Worm (Caenorhabditis elegans) whole organism, L4 larva: ENCODE results near the gene C09H10.5.
A peak's percentile ranks its signal among the peaks of the same experiment; 100 is the strongest.

Source experiments
- T26A8.4 ChIP-seq: fragments of 200-800 bp; sonication (Bioruptor generic); IDR thresholded peaks from 2 replicates; pipeline ENCODE4 v1.3.6; 2022; ENCODE audit warnings: missing genetic modification characterization, missing compliant biosample characterization
- Y48G9A.11 ChIP-seq: fragments of 200-800 bp; sonication (Bioruptor generic); IDR thresholded peaks from 2 replicates; pipeline ENCODE4 v1.3.6; 2022; ENCODE audit warnings: missing genetic modification reagents, missing genetic modification characterization, missing compliant biosample characterization
- ZK546.5 ChIP-seq, 2 experiments: sonication (generic microtip); optimal IDR thresholded peaks; 2 replicates each; lab custom pipeline; 2017; ENCODE audit warnings: missing biosample characterization in 2 of 2, missing genetic modification characterization in 2 of 2
- aha-1 ChIP-seq: fragments of 150-350 bp; peaks from one replicate; lab custom pipeline; 2014; ENCODE audit warnings: missing biosample characterization, missing genetic modification characterization
- aly-2 ChIP-seq: sonication (generic microtip); optimal IDR thresholded peaks from 2 replicates; lab custom pipeline; 2018; ENCODE audit warnings: missing biosample characterization, missing genetic modification characterization
- ceh-62 ChIP-seq: sonication (generic microtip); optimal IDR thresholded peaks from 2 replicates; lab custom pipeline; 2017; ENCODE audit warnings: missing biosample characterization, missing genetic modification characterization
- ctbp-1 ChIP-seq: fragments of 200-800 bp; sonication (Bioruptor generic); IDR thresholded peaks from 2 replicates; pipeline ENCODE4 v1.3.6; 2022; ENCODE audit warnings: missing genetic modification reagents, missing genetic modification characterization, missing compliant biosample characterization
- daf-12 ChIP-seq: fragments of 150-350 bp; optimal IDR thresholded peaks from 2 replicates; lab custom pipeline; 2014; ENCODE audit warnings: missing biosample characterization, missing genetic modification reagents, missing genetic modification characterization
- daf-16 ChIP-seq, 3 experiments: sonication (generic microtip); optimal IDR thresholded peaks; 2 replicates each; lab custom pipeline; 2016 to 2017; ENCODE audit warnings: missing genetic modification characterization in 3 of 3, missing genetic modification reagents in 3 of 3, mild to moderate bottlenecking in 2 of 3, missing compliant biosample characterization in 2 of 3, missing biosample characterization in 1 of 3, moderate library complexity in 1 of 3
- dmd-6 ChIP-seq: fragments of 200-800 bp; sonication (Bioruptor generic); IDR thresholded peaks from 2 replicates; pipeline ENCODE4 v1.3.6; 2022; ENCODE audit warnings: missing genetic modification reagents, missing genetic modification characterization, missing compliant biosample characterization
- dmd-8 ChIP-seq: fragments of 200-800 bp; sonication (Bioruptor generic); IDR thresholded peaks from 2 replicates; pipeline ENCODE4 v1.3.6; 2022; ENCODE audit warnings: missing genetic modification characterization, missing compliant biosample characterization
- dmd-9 ChIP-seq: fragments of 200-800 bp; sonication (Bioruptor generic); IDR thresholded peaks from 2 replicates; pipeline ENCODE4 v1.3.6; 2022; ENCODE audit warnings: missing genetic modification reagents, missing genetic modification characterization, missing compliant biosample characterization
- dpl-1 ChIP-seq: fragments of 150-350 bp; optimal IDR thresholded peaks from 2 replicates; lab custom pipeline; 2014; ENCODE audit warnings: missing biosample characterization, missing genetic modification reagents, missing genetic modification characterization
- dve-1 ChIP-seq: sonication (generic microtip); optimal IDR thresholded peaks from 2 replicates; lab custom pipeline; 2017; ENCODE audit warnings: antibody characterized with exemption, mild to moderate bottlenecking, missing genetic modification characterization, missing compliant biosample characterization; ENCODE audit not compliant: insufficient read depth
- egl-43 ChIP-seq: fragments of 200-800 bp; sonication (Bioruptor generic); IDR thresholded peaks from 2 replicates; pipeline ENCODE4 v1.3.6; 2022; ENCODE audit warnings: missing genetic modification reagents, missing genetic modification characterization, missing compliant biosample characterization
- gei-8 ChIP-seq: fragments of 200-800 bp; sonication (Bioruptor generic); optimal IDR thresholded peaks from 2 replicates; lab custom pipeline; 2018; ENCODE audit warnings: mild to moderate bottlenecking, missing genetic modification characterization, missing compliant biosample characterization
- hlh-11 ChIP-seq: fragments of 200-800 bp; sonication (Bioruptor generic); optimal IDR thresholded peaks from 2 replicates; lab custom pipeline; 2018; ENCODE audit warnings: mild to moderate bottlenecking, missing genetic modification characterization, missing compliant biosample characterization
- hlh-30 ChIP-seq: sonication (generic microtip); optimal IDR thresholded peaks from 2 replicates; lab custom pipeline; 2017; ENCODE audit warnings: antibody characterized with exemption, mild to moderate bottlenecking, missing genetic modification characterization, missing compliant biosample characterization; ENCODE audit not compliant: insufficient read depth
- lin-1 ChIP-seq: fragments of 200-800 bp; sonication (Bioruptor generic); IDR thresholded peaks from 2 replicates; pipeline ENCODE4 v1.3.6; 2022; ENCODE audit warnings: missing genetic modification reagents, missing genetic modification characterization, missing compliant biosample characterization
- lir-3 ChIP-seq: sonication (generic microtip); optimal IDR thresholded peaks from 2 replicates; lab custom pipeline; 2016; ENCODE audit warnings: mild to moderate bottlenecking, missing genetic modification characterization, missing compliant biosample characterization
- lsy-2 ChIP-seq, 2 experiments: fragments of 150-350 bp in 1 of 2; sonication (generic microtip) in 1 of 2; optimal IDR thresholded peaks; 2 replicates each; lab custom pipeline; 2014 to 2017; ENCODE audit warnings: missing biosample characterization in 2 of 2, missing genetic modification characterization in 2 of 2
- mdl-1 ChIP-seq, 2 experiments: fragments of 150-350 bp in 1 of 2; sonication (generic microtip) in 1 of 2; optimal IDR thresholded peaks; 2 replicates each; lab custom pipeline; 2014 to 2017; ENCODE audit warnings: missing biosample characterization in 2 of 2, missing genetic modification characterization in 2 of 2
- mdt-29 ChIP-seq: fragments of 200-800 bp; sonication (Bioruptor generic); IDR thresholded peaks from 2 replicates; pipeline ENCODE4 v1.3.6; 2022; ENCODE audit warnings: missing genetic modification reagents, missing genetic modification characterization, missing compliant biosample characterization
- mes-2 ChIP-seq: sonication (generic microtip); optimal IDR thresholded peaks from 2 replicates; lab custom pipeline; 2016; ENCODE audit warnings: missing genotype, mild to moderate bottlenecking, missing genetic modification characterization, missing compliant biosample characterization; ENCODE audit not compliant: poor library complexity, severe bottlenecking
- nhr-11 ChIP-seq: fragments of 150-350 bp; optimal IDR thresholded peaks from 2 replicates; lab custom pipeline; 2014; ENCODE audit warnings: missing biosample characterization, missing genetic modification characterization
- nhr-25 ChIP-seq: sonication (generic microtip); optimal IDR thresholded peaks from 2 replicates; lab custom pipeline; 2017; ENCODE audit warnings: missing genetic modification characterization, mild to moderate bottlenecking, missing compliant biosample characterization, antibody characterized with exemption, moderate library complexity, borderline replicate concordance; ENCODE audit not compliant: insufficient read depth
- nhr-41 ChIP-seq: fragments of 200-800 bp; sonication (Bioruptor generic); IDR thresholded peaks from 2 replicates; pipeline ENCODE4 v1.3.6; 2022; ENCODE audit warnings: missing genetic modification reagents, missing genetic modification characterization, missing compliant biosample characterization
- nhr-6 ChIP-seq: fragments of 150-350 bp; optimal IDR thresholded peaks from 2 replicates; lab custom pipeline; 2014; ENCODE audit warnings: missing biosample characterization, missing genetic modification characterization
- nhr-77 ChIP-seq: fragments of 150-350 bp; optimal IDR thresholded peaks from 2 replicates; lab custom pipeline; 2014; ENCODE audit warnings: missing biosample characterization, missing genetic modification characterization
- php-3 ChIP-seq: fragments of 200-800 bp; sonication (Bioruptor generic); IDR thresholded peaks from 2 replicates; pipeline ENCODE4 v1.3.6; 2022; ENCODE audit warnings: missing genetic modification reagents, missing genetic modification characterization, missing compliant biosample characterization
- pqm-1 ChIP-seq: sonication (generic microtip); optimal IDR thresholded peaks from 2 replicates; lab custom pipeline; 2017; ENCODE audit warnings: missing biosample characterization, missing genetic modification characterization
- sdz-12 ChIP-seq: fragments of 200-800 bp; sonication (Bioruptor generic); optimal IDR thresholded peaks from 2 replicates; lab custom pipeline; 2018; ENCODE audit warnings: mild to moderate bottlenecking, missing genetic modification characterization, missing compliant biosample characterization
- skn-1 ChIP-seq: fragments of 150-350 bp; optimal IDR thresholded peaks from 2 replicates; lab custom pipeline; 2014; ENCODE audit warnings: missing biosample characterization, missing genetic modification characterization
- snpc-1.2 ChIP-seq: fragments of 200-800 bp; sonication (Bioruptor generic); IDR thresholded peaks from 2 replicates; pipeline ENCODE4 v1.3.6; 2022; ENCODE audit warnings: missing genetic modification reagents, missing genetic modification characterization, missing compliant biosample characterization
- spr-1 ChIP-seq: sonication (generic microtip); optimal IDR thresholded peaks from 2 replicates; lab custom pipeline; 2016; ENCODE audit warnings: mild to moderate bottlenecking, missing genetic modification characterization, missing compliant biosample characterization
- tag-97 ChIP-seq: fragments of 200-800 bp; sonication (Bioruptor generic); IDR thresholded peaks from 2 replicates; pipeline ENCODE4 v1.3.6; 2022; ENCODE audit warnings: missing genetic modification characterization, missing compliant biosample characterization
- unc-130 ChIP-seq: sonication (generic microtip); optimal IDR thresholded peaks from 2 replicates; lab custom pipeline; 2016; ENCODE audit warnings: missing genetic modification reagents, missing genetic modification characterization, missing compliant biosample characterization
- unc-39 ChIP-seq: sonication (generic microtip); optimal IDR thresholded peaks from 2 replicates; lab custom pipeline; 2017; ENCODE audit warnings: missing biosample characterization, missing genetic modification characterization
- unc-62 ChIP-seq, 3 experiments: fragments of 150-350 bp in 1 of 3; sonication (generic microtip); optimal IDR thresholded peaks in 2 of 3; peaks in 1 of 3; 1 replicate in 1 of 3; 2 replicates in 2 of 3; lab custom pipeline; 2014 to 2017; ENCODE audit warnings: missing biosample characterization in 3 of 3, missing genetic modification characterization in 3 of 3, missing genetic modification reagents in 3 of 3, missing genotype in 1 of 3
- vab-7 ChIP-seq: fragments of 200-800 bp; sonication (Bioruptor generic); IDR thresholded peaks from 2 replicates; pipeline ENCODE4 v1.3.6; 2022; ENCODE audit warnings: missing genetic modification reagents, missing genetic modification characterization, missing compliant biosample characterization
- ztf-11 ChIP-seq: fragments of 150-350 bp; optimal IDR thresholded peaks from 2 replicates; lab custom pipeline; 2014; ENCODE audit warnings: missing biosample characterization, missing genetic modification characterization

C09H10.5 gene

DNA sequence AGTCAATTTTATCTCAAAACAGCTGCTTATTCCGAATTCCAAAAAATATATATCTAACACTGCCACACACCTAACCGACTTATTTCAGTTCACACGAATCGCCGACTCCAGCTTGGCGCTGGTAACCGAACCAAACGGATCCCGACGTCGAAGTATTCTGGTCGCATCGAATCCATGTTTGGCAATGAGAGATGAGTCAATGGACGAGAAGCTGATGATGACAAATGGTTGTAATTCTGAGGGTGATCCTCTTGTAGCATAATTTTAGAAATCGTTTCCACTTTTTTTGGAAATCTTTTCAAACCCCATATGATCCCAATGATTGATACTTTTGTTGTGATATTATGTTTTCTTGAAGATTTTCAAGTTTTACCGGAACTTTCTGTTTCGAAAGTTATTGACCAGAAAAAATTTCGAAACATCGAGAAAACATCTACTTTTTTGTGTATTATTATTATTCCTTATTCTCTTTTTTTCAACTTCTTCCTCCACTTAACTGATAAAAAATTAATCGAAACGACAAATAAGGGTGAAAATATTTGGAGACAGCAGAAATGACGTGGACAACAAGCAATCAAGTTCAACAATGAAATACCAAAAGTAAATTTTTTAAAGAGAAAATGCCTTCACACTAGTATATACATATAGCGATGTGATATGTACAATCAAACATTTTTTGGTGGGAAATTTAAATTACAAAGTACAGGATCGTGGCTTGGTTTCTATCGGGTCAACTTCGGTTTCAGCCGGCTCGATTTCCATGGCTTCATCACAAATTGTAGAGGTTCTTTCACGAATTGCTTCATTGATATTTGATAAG is 46.5 kb upstream of the C09H10.5 start (continued):
- TF ChIP-seq mes-2 (tag; lab: Kevin White, UChicago) (peak; percentile 34), lsy-2 (tag; optimal IDR thresholded peaks at IDR 0.05; lab: Kevin White, UChicago) (peak in 1 of 2 experiments; percentile 15), aly-2 (tag; lab: Kevin White, UChicago) (no peak), nhr-25 (tag; lab: Kevin White, UChicago) (no peak), gei-8 (GFP tag; lab: Kevin White, UChicago) (peak; percentile 36), spr-1 (tag; lab: Kevin White, UChicago) (no peak), nhr-6 (no peak), ztf-11 (no peak), dmd-6 (GFP tag; lab: Robert Waterston, UW) (peak; percentile 42), lir-3 (no peak), unc-130 (no peak), dpl-1 (GFP tag; lab: Kevin White, UChicago) (no peak), dve-1 (peak; percentile 69)

DNA sequence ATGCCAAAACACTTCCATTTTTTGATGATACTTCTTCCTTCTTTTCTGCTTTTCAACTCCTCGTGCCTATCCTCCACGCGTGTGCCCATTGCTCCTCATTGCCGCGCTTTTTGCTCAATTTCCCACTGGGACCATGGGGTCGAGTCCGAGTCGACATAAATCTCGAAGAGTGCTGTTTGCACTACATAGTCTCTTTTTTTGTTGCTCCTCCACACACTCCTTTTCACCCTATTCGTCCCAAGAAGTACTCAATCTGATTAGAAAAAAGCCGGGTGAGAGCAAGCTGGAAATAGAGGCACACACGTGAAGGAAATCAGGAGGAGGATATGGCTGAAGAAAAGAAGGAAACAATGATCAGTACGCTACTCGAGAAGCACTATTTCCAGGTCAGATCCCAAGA is 39.0 kb upstream of the C09H10.5 start, which contains the start of gene arrd-6:
Gene arrd-6 (plus strand): TSS at position 169 of the 400 bp plus-strand sequence.
- TF ChIP-seq daf-12 (tag; lab: Kevin White, UChicago), result no peak
- TF ChIP-seq ctbp-1 (GFP tag; lab: Robert Waterston, UW), result no peak
- TF ChIP-seq php-3 (GFP tag; lab: Robert Waterston, UW), result no peak
- TF ChIP-seq nhr-25 (tag; lab: Kevin White, UChicago), result no peak
- TF ChIP-seq snpc-1.2 (GFP tag; lab: Robert Waterston, UW), result no peak
- TF ChIP-seq vab-7 (GFP tag; lab: Robert Waterston, UW), result 0 out of 2 replicates have a peak, but pooled peaks have one; percentile 34
- TF ChIP-seq lir-3, result no peak
- no peak for TF ChIP-seq nhr-77 (tag; lab: Kevin White, UChicago)
- peak; percentile 2 for TF ChIP-seq hlh-30 (tag; lab: Kevin White, UChicago)
- TF ChIP-seq sdz-12, result no peak
- TF ChIP-seq tag-97 (GFP tag; lab: Robert Waterston, UW), result no peak
- peak in 1 of 2 experiments; percentile 11 for TF ChIP-seq mdl-1 (tag; optimal IDR thresholded peaks at IDR 0.05; lab: Kevin White, UChicago)
- TF ChIP-seq mdt-29 (GFP tag; lab: Robert Waterston, UW), result no peak
- TF ChIP-seq Y48G9A.11, result no peak
- peak in 1 of 2 experiments; percentile 98 for TF ChIP-seq unc-62 (GFP tag; optimal IDR thresholded peaks at IDR 0.05 in 1 of 2; lab: Kevin White, UChicago)
- TF ChIP-seq unc-62 (tag; optimal IDR thresholded peaks at IDR 0.05; lab: Kevin White, UChicago), result no peak
- TF ChIP-seq nhr-41, result no peak
- no peak for TF ChIP-seq hlh-11 (tag; lab: Kevin White, UChicago)
- no peak for TF ChIP-seq dve-1
- TF ChIP-seq nhr-11, result no peak
- TF ChIP-seq dmd-8 (GFP tag; lab: Robert Waterston, UW), result no peak
- TF ChIP-seq daf-16 (GFP tag; optimal IDR thresholded peaks at IDR 0.05; lab: Kevin White, UChicago), result no peak
- TF ChIP-seq daf-16 (tag; optimal IDR thresholded peaks at IDR 0.05; lab: Kevin White, UChicago), result no peak
- TF ChIP-seq egl-43 (GFP tag; lab: Robert Waterston, UW), result no peak
- TF ChIP-seq T26A8.4 (GFP tag; lab: Robert Waterston, UW), result no peak
- TF ChIP-seq aha-1 (tag; lab: Kevin White, UChicago), result peak; percentile 56
- TF ChIP-seq unc-39 (tag; lab: Kevin White, UChicago), result no peak
- no peak for TF ChIP-seq dmd-9 (GFP tag; lab: Robert Waterston, UW)
- no peak for TF ChIP-seq ZK546.5 (tag; optimal IDR thresholded peaks at IDR 0.05; lab: Kevin White, UChicago)
- no peak for TF ChIP-seq lin-1 (GFP tag; lab: Robert Waterston, UW)
- TF ChIP-seq pqm-1 (tag; lab: Kevin White, UChicago), result no peak
- TF ChIP-seq skn-1, result no peak
- no peak for TF ChIP-seq ceh-62 (tag; lab: Kevin White, UChicago)
